Fruit fly (Drosophila melanogaster) whole organism, pupa: ENCODE results near the gene Rgl.

ENCODE experiments used
- CG10348 ChIP-seq: fragments of 200-800 bp; sonication (Bioruptor generic); IDR thresholded peaks from 2 replicates; pipeline ENCODE4 v1.3.6; 2022; ENCODE audit warnings: missing biosample characterization, missing genetic modification characterization
- CG12605 ChIP-seq: fragments of 200-800 bp; sonication (Bioruptor generic); IDR thresholded peaks from 2 replicates; pipeline ENCODE4 v1.3.6; 2022; ENCODE audit warnings: missing biosample characterization, missing genetic modification characterization
- CG13204 ChIP-seq: fragments of 200-800 bp; sonication (Bioruptor generic); optimal IDR thresholded peaks from 2 replicates; lab custom pipeline; 2018; ENCODE audit warnings: missing biosample characterization, mild to moderate bottlenecking, missing genetic modification characterization, moderate library complexity
- CG14655 ChIP-seq: fragments of 200-800 bp; sonication (Bioruptor generic); optimal IDR thresholded peaks from 3 replicates; lab custom pipeline; 2017; ENCODE audit warnings: mild to moderate bottlenecking, missing biosample characterization, missing genetic modification reagents, missing genetic modification characterization
- CG15710 ChIP-seq: fragments of 200-800 bp; sonication (Bioruptor generic); optimal IDR thresholded peaks from 2 replicates; lab custom pipeline; 2018; ENCODE audit warnings: missing biosample characterization, mild to moderate bottlenecking, missing genetic modification characterization, moderate library complexity
- CG17806 ChIP-seq: fragments of 200-800 bp; sonication (Bioruptor generic); optimal IDR thresholded peaks from 2 replicates; lab custom pipeline; 2018; ENCODE audit warnings: missing biosample characterization, mild to moderate bottlenecking, missing genetic modification characterization, moderate library complexity
- CG32121 ChIP-seq: fragments of 200-800 bp; sonication (Bioruptor generic); IDR thresholded peaks from 2 replicates; pipeline ENCODE4 v1.3.6; 2022; ENCODE audit warnings: missing biosample characterization, missing genetic modification characterization
- CG34367 ChIP-seq: fragments of 200-800 bp; sonication (Bioruptor generic); optimal IDR thresholded peaks from 2 replicates; lab custom pipeline; 2018; ENCODE audit warnings: missing biosample characterization, mild to moderate bottlenecking, missing genetic modification characterization
- CG4496 ChIP-seq: fragments of 200-800 bp; sonication (Bioruptor generic); IDR thresholded peaks from 3 replicates; pipeline ENCODE4 v1.3.6; 2022; ENCODE audit warnings: missing biosample characterization, missing genetic modification characterization
- CG8159 ChIP-seq: fragments of 200-800 bp; sonication (Bioruptor generic); optimal IDR thresholded peaks from 3 replicates; lab custom pipeline; 2018; ENCODE audit warnings: missing biosample characterization, mild to moderate bottlenecking, missing genetic modification characterization, moderate library complexity
- CG8301 ChIP-seq: fragments of 200-800 bp; sonication (Bioruptor generic); optimal IDR thresholded peaks from 2 replicates; lab custom pipeline; 2018; ENCODE audit warnings: missing biosample characterization, mild to moderate bottlenecking, missing genetic modification characterization
- CG9948 ChIP-seq: fragments of 200-800 bp; sonication (Bioruptor generic); optimal IDR thresholded peaks from 2 replicates; lab custom pipeline; 2018; ENCODE audit warnings: missing biosample characterization, mild to moderate bottlenecking, missing genetic modification characterization, moderate library complexity
- D1 ChIP-seq: fragments of 200-800 bp; sonication (Bioruptor generic); optimal IDR thresholded peaks from 2 replicates; lab custom pipeline; 2018; ENCODE audit warnings: missing biosample characterization, mild to moderate bottlenecking, missing genetic modification characterization, moderate library complexity
- EcR ChIP-seq: fragments of 200-800 bp; sonication (Bioruptor generic); optimal IDR thresholded peaks from 3 replicates; lab custom pipeline; 2019; ENCODE audit warnings: missing biosample characterization, missing genetic modification characterization, mild to moderate bottlenecking, moderate library complexity, missing genetic modification reagents
- Ets98B ChIP-seq: fragments of 200-800 bp; sonication (Bioruptor generic); IDR thresholded peaks from 2 replicates; pipeline ENCODE4 v1.3.6; 2022; ENCODE audit warnings: missing biosample characterization, missing genetic modification characterization
- Pif1A ChIP-seq: fragments of 200-800 bp; sonication (Bioruptor generic); optimal IDR thresholded peaks from 3 replicates; lab custom pipeline; 2016; ENCODE audit warnings: missing biosample characterization, missing genetic modification characterization
- Pif1B ChIP-seq: fragments of 200-800 bp; sonication (Bioruptor generic); optimal IDR thresholded peaks from 3 replicates; lab custom pipeline; 2016; ENCODE audit warnings: missing biosample characterization, missing genetic modification characterization
- Snoo ChIP-seq: fragments of 200-800 bp; sonication (Bioruptor generic); optimal IDR thresholded peaks from 3 replicates; lab custom pipeline; 2017; ENCODE audit warnings: missing biosample characterization, mild to moderate bottlenecking, missing genetic modification characterization, inconsistent platforms
- fd96Ca ChIP-seq: fragments of 200-800 bp; sonication (Bioruptor generic); IDR thresholded peaks from 3 replicates; pipeline ENCODE4 v1.3.6; 2022; ENCODE audit warnings: missing biosample characterization, missing genetic modification characterization
- gl ChIP-seq: fragments of 200-800 bp; sonication (Bioruptor generic); optimal IDR thresholded peaks from 2 replicates; lab custom pipeline; 2018; ENCODE audit warnings: missing biosample characterization, mild to moderate bottlenecking, missing genetic modification characterization
- rn ChIP-seq: fragments of 200-800 bp; sonication (Bioruptor generic); IDR thresholded peaks from 2 replicates; pipeline ENCODE4 v1.3.6; 2022; ENCODE audit warnings: missing biosample characterization, missing genetic modification characterization

Gene Rgl

dm6 chr3L:13925117-13925726 is at the start of gene Rgl:
Rgl (minus strand) TSS chr3L:13925335.
- TF ChIP-seq EcR (GFP tag; lab: Kevin White, UChicago) (no peak), Ets98B (peak; percentile 70; the same call in 1 of the 2 replicates), CG10348 (no peak), CG8301 (tag; lab: Kevin White, UChicago) (no peak), CG8159 (peak; percentile 4), fd96Ca (GFP tag; lab: Robert Waterston, UW) (peak; percentile 57; the same call in 1 of the 3 replicates), CG12605 (GFP tag; lab: Robert Waterston, UW) (peak; percentile 59), CG9948 (tag; lab: Kevin White, UChicago) (no peak), Pif1A (no peak), CG14655 (no peak), rn (GFP tag; lab: Robert Waterston, UW) (no peak), CG32121 (GFP tag; lab: Robert Waterston, UW) (peak; percentile 12; the same call in 1 of the 2 replicates), gl (no peak), CG34367 (no peak), CG17806 (no peak), CG13204 (GFP tag; lab: Kevin White, UChicago) (no peak), CG15710 (no peak), Pif1B (GFP tag; lab: Kevin White, UChicago) (peak; percentile 68), CG4496 (GFP tag; lab: Robert Waterston, UW) (peak; percentile 58; the same call in 1 of the 3 replicates), Snoo (tag; lab: Kevin White, UChicago) (no peak), D1 (tag; lab: Kevin White, UChicago) (no peak)

- TF ChIP-seq CG15710 (no peak), D1 (tag; lab: Kevin White, UChicago) (no peak), gl (no peak), CG8301 (tag; lab: Kevin White, UChicago) (no peak), fd96Ca (GFP tag; lab: Robert Waterston, UW) (no peak), CG13204 (GFP tag; lab: Kevin White, UChicago) (no peak), CG8159 (no peak), CG34367 (no peak), Snoo (tag; lab: Kevin White, UChicago) (no peak), CG12605 (GFP tag; lab: Robert Waterston, UW) (no peak)
Observed at dm6 chr3L:13973377-13974111, 48.4 kb upstream of the Rgl start, which contains the start of the genes CG13738 and Hsc70-1. CG13738 (minus strand) TSS chr3L:13973477. Hsc70-1 (plus strand) TSS chr3L:13974061.

- TF ChIP-seq rn (GFP tag; lab: Robert Waterston, UW), result no peak
- TF ChIP-seq CG15710, result no peak
- TF ChIP-seq CG8159, result no peak
- no peak for TF ChIP-seq CG17806
- no peak for TF ChIP-seq CG12605 (GFP tag; lab: Robert Waterston, UW)
- no peak for TF ChIP-seq CG13204 (GFP tag; lab: Kevin White, UChicago)
- no peak for TF ChIP-seq gl
- no peak for TF ChIP-seq Pif1B (GFP tag; lab: Kevin White, UChicago)
Observed at dm6 chr3L:13965502-13965843, 40.3 kb upstream of the Rgl start.

dm6 chr3L:13964635-13965501 is 39.7 kb upstream of the Rgl start, which contains the start of the genes Meics, Nxf3 and ssp2:
Meics (minus strand) TSS chr3L:13964702.
Nxf3 (plus strand) TSS chr3L:13965203.
ssp2 (plus strand) TSS chr3L:13965203.
- TF ChIP-seq CG15710 (no peak), CG4496 (GFP tag; lab: Robert Waterston, UW) (peak; percentile 30; the same call in 1 of the 3 replicates)

dm6 chr3L:13957789-13958188 is 32.7 kb upstream of the Rgl start:
- no peak for TF ChIP-seq CG4496 (GFP tag; lab: Robert Waterston, UW)
- TF ChIP-seq EcR (GFP tag; lab: Kevin White, UChicago), result no peak
- no peak for TF ChIP-seq fd96Ca (GFP tag; lab: Robert Waterston, UW)
- TF ChIP-seq CG9948 (tag; lab: Kevin White, UChicago), result no peak
- TF ChIP-seq CG10348, result no peak
- no peak for TF ChIP-seq rn (GFP tag; lab: Robert Waterston, UW)
- no peak for TF ChIP-seq CG17806
- no peak for TF ChIP-seq CG34367
- TF ChIP-seq CG32121 (GFP tag; lab: Robert Waterston, UW), result no peak
- TF ChIP-seq, all 21 proteins: peak for 0

- TF ChIP-seq CG34367 (peak; percentile 15), CG9948 (tag; lab: Kevin White, UChicago) (peak; percentile 63), fd96Ca (GFP tag; lab: Robert Waterston, UW) (no peak), rn (GFP tag; lab: Robert Waterston, UW) (no peak), Ets98B (peak; percentile 37; the same call in 1 of the 2 replicates), CG15710 (peak; percentile 25), Pif1B (GFP tag; lab: Kevin White, UChicago) (no peak), CG32121 (GFP tag; lab: Robert Waterston, UW) (peak; percentile 29; the same call in 1 of the 2 replicates), EcR (GFP tag; lab: Kevin White, UChicago) (no peak), CG8159 (peak; percentile 57), CG17806 (peak; percentile 31), CG4496 (GFP tag; lab: Robert Waterston, UW) (0 out of 3 replicates have a peak, but pooled peaks have one; percentile 12), CG13204 (GFP tag; lab: Kevin White, UChicago) (no peak), gl (no peak), Pif1A (peak; percentile 39), D1 (tag; lab: Kevin White, UChicago) (peak; percentile 43), CG14655 (peak; percentile 80), CG10348 (no peak), Snoo (tag; lab: Kevin White, UChicago) (peak; percentile 19), CG8301 (tag; lab: Kevin White, UChicago) (peak; percentile 69), CG12605 (GFP tag; lab: Robert Waterston, UW) (no peak)
- TF ChIP-seq, all 21 proteins: peak for 13
Observed at dm6 chr3L:13957212-13957668, 32.1 kb upstream of the Rgl start.
